Fruit fly (Drosophila melanogaster): Measurements from ENCODE around the gene CG14115.

Gene CG14115

dm6 chr3L:13022160-13022853 is 38.9 kb downstream of the CG14115 start, which contains the start of gene Adk2:
Gene Adk2, minus strand, starts transcription at chr3L:13022688.
- TF ChIP-seq Mnt (GFP tag; optimal IDR thresholded peaks at IDR 0.05) (peak; percentile 94), bab1 (GFP tag; optimal IDR thresholded peaks at IDR 0.05) (peak; percentile 5), cic (GFP tag; optimal IDR thresholded peaks at IDR 0.05) (peak; percentile 95), CG14711 (tag; optimal IDR thresholded peaks at IDR 0.05) (peak; percentile 62), CG5204 (GFP tag; optimal IDR thresholded peaks at IDR 0.05) (no peak)

- peak; percentile 34 for TF ChIP-seq CG7045 (GFP tag; optimal IDR thresholded peaks at IDR 0.05)
- TF ChIP-seq Crg-1 (GFP tag; optimal IDR thresholded peaks at IDR 0.05): peak; percentile 1
- no peak for TF ChIP-seq ovo (GFP tag; optimal IDR thresholded peaks at IDR 0.05)
- TF ChIP-seq bab1 (GFP tag; optimal IDR thresholded peaks at IDR 0.05): no peak
- TF ChIP-seq Clk (GFP tag; optimal IDR thresholded peaks at IDR 0.05): no peak
- TF ChIP-seq CG12768 (GFP tag; optimal IDR thresholded peaks at IDR 0.05): peak; percentile 18
- no peak for TF ChIP-seq CG1620 (GFP tag; optimal IDR thresholded peaks at IDR 0.05)
- TF ChIP-seq CG33017 (tag; optimal IDR thresholded peaks at IDR 0.05): peak; percentile 3
- TF ChIP-seq CG14711 (tag; optimal IDR thresholded peaks at IDR 0.05): peak; percentile 27
- no peak for TF ChIP-seq pad (GFP tag; optimal IDR thresholded peaks at IDR 0.05)
- no peak for TF ChIP-seq CG11617 (GFP tag; optimal IDR thresholded peaks at IDR 0.05)
- TF ChIP-seq CG5204 (GFP tag; optimal IDR thresholded peaks at IDR 0.05): no peak
- no peak for TF ChIP-seq tj (GFP tag; optimal IDR thresholded peaks at IDR 0.05)
- no peak for TF ChIP-seq cnc (optimal IDR thresholded peaks at IDR 0.05)
- TF ChIP-seq kay (GFP tag; ENCODE audit: borderline replicate concordance): no peak
- TF ChIP-seq toe (GFP tag; optimal IDR thresholded peaks at IDR 0.05): no peak
- no peak for TF ChIP-seq cic (GFP tag; optimal IDR thresholded peaks at IDR 0.05)
- TF ChIP-seq Hr96 (GFP tag; optimal IDR thresholded peaks at IDR 0.05): no peak
- TF ChIP-seq CG7101 (tag; optimal IDR thresholded peaks at IDR 0.05): peak; percentile 57
- TF ChIP-seq Mnt (GFP tag; optimal IDR thresholded peaks at IDR 0.05): no peak
Observed at dm6 chr3L:13021727-13022126, 39.5 kb downstream of the CG14115 start.

- TF ChIP-seq cic (GFP tag; optimal IDR thresholded peaks at IDR 0.05): peak; percentile 29
- peak; percentile 77 for TF ChIP-seq kay (GFP tag; ENCODE audit: borderline replicate concordance)
- TF ChIP-seq tj (GFP tag; optimal IDR thresholded peaks at IDR 0.05): no peak
Observed at dm6 chr3L:13019249-13019956, 41.8 kb downstream of the CG14115 start.

- TF ChIP-seq Clk (GFP tag; optimal IDR thresholded peaks at IDR 0.05) (peak; percentile 45), Hr96 (GFP tag; optimal IDR thresholded peaks at IDR 0.05) (peak; percentile 55), cic (GFP tag; optimal IDR thresholded peaks at IDR 0.05) (no peak), tj (GFP tag; optimal IDR thresholded peaks at IDR 0.05) (peak; percentile 70), cnc (optimal IDR thresholded peaks at IDR 0.05) (no peak), bab1 (GFP tag; optimal IDR thresholded peaks at IDR 0.05) (peak; percentile 95), CG14711 (tag; optimal IDR thresholded peaks at IDR 0.05) (peak; percentile 87), CG33017 (tag; optimal IDR thresholded peaks at IDR 0.05) (peak; percentile 98), CG5204 (GFP tag; optimal IDR thresholded peaks at IDR 0.05) (no peak), toe (GFP tag; optimal IDR thresholded peaks at IDR 0.05) (peak; percentile 83), Mnt (GFP tag; optimal IDR thresholded peaks at IDR 0.05) (peak; percentile 81), Crg-1 (GFP tag; optimal IDR thresholded peaks at IDR 0.05) (peak; percentile 54), kay (GFP tag; ENCODE audit: borderline replicate concordance) (peak; percentile 94), CG12768 (GFP tag; optimal IDR thresholded peaks at IDR 0.05) (peak; percentile 72), ovo (GFP tag; optimal IDR thresholded peaks at IDR 0.05) (peak; percentile 73), CG7101 (tag; optimal IDR thresholded peaks at IDR 0.05) (peak; percentile 98), pad (GFP tag; optimal IDR thresholded peaks at IDR 0.05) (peak; percentile 62), CG1620 (GFP tag; optimal IDR thresholded peaks at IDR 0.05) (peak; percentile 68), CG7045 (GFP tag; optimal IDR thresholded peaks at IDR 0.05) (peak; percentile 85), CG11617 (GFP tag; optimal IDR thresholded peaks at IDR 0.05) (peak; percentile 91)
Observed at dm6 chr3L:13017803-13018324, 43.4 kb downstream of the CG14115 start, which contains the start of the genes mRpL20 and Icmt. Gene mRpL20, minus strand, starts transcription at chr3L:13017867. Gene Icmt, plus strand, starts transcription at chr3L:13018266.

- peak; percentile 72 for TF ChIP-seq CG7101 (tag; optimal IDR thresholded peaks at IDR 0.05)
- peak; percentile 68 for TF ChIP-seq pad (GFP tag; optimal IDR thresholded peaks at IDR 0.05)
- peak; percentile 55 for TF ChIP-seq cic (GFP tag; optimal IDR thresholded peaks at IDR 0.05)
- TF ChIP-seq CG14711 (tag; optimal IDR thresholded peaks at IDR 0.05): peak; percentile 79
- TF ChIP-seq tj (GFP tag; optimal IDR thresholded peaks at IDR 0.05): peak; percentile 21
- peak; percentile 88 for TF ChIP-seq toe (GFP tag; optimal IDR thresholded peaks at IDR 0.05)
- TF ChIP-seq CG5204 (GFP tag; optimal IDR thresholded peaks at IDR 0.05): no peak
- TF ChIP-seq kay (GFP tag; ENCODE audit: borderline replicate concordance): no peak
- TF ChIP-seq CG12768 (GFP tag; optimal IDR thresholded peaks at IDR 0.05): peak; percentile 83
- TF ChIP-seq CG1620 (GFP tag; optimal IDR thresholded peaks at IDR 0.05): peak; percentile 69
- peak; percentile 72 for TF ChIP-seq bab1 (GFP tag; optimal IDR thresholded peaks at IDR 0.05)
- TF ChIP-seq CG7045 (GFP tag; optimal IDR thresholded peaks at IDR 0.05): peak; percentile 87
- TF ChIP-seq CG33017 (tag; optimal IDR thresholded peaks at IDR 0.05): peak; percentile 61
- TF ChIP-seq Crg-1 (GFP tag; optimal IDR thresholded peaks at IDR 0.05): no peak
- peak; percentile 95 for TF ChIP-seq Mnt (GFP tag; optimal IDR thresholded peaks at IDR 0.05)
- peak; percentile 2 for TF ChIP-seq ovo (GFP tag; optimal IDR thresholded peaks at IDR 0.05)
- TF ChIP-seq cnc (optimal IDR thresholded peaks at IDR 0.05): no peak
- peak; percentile 51 for TF ChIP-seq Clk (GFP tag; optimal IDR thresholded peaks at IDR 0.05)
- TF ChIP-seq Hr96 (GFP tag; optimal IDR thresholded peaks at IDR 0.05): peak; percentile 51
- peak; percentile 58 for TF ChIP-seq CG11617 (GFP tag; optimal IDR thresholded peaks at IDR 0.05)
Observed at dm6 chr3L:13015823-13016465, 45.3 kb downstream of the CG14115 start, which contains the start of gene CG11267. Gene CG11267, plus strand, starts transcription at chr3L:13016050.

Data from whole organism, adult.